Fruit fly (Drosophila melanogaster) whole organism, embryonic: ENCODE data around the gene kairos.

Experiments used
- Ada2b ChIP-seq: fragments of 200-800 bp; sonication (Bioruptor generic); IDR thresholded peaks from 2 replicates; pipeline ENCODE4 v1.3.6; 2022; ENCODE audit warnings: missing biosample characterization, missing genetic modification characterization
- Asciz ChIP-seq: fragments of 200-800 bp; sonication (Bioruptor generic); optimal IDR thresholded peaks from 2 replicates; lab custom pipeline; 2017; ENCODE audit warnings: missing biosample characterization, mild to moderate bottlenecking, missing genetic modification characterization, missing genetic modification reagents
- Atf-2 ChIP-seq: fragments of 200-800 bp; sonication (Bioruptor generic); optimal IDR thresholded peaks from 2 replicates; lab custom pipeline; 2016; ENCODE audit warnings: missing biosample characterization, missing genetic modification characterization
- Bgb ChIP-seq: fragments of 200-800 bp; sonication (Bioruptor generic); IDR thresholded peaks from 2 replicates; pipeline ENCODE4 v1.3.6; 2022; ENCODE audit warnings: missing biosample characterization, missing genetic modification characterization; ENCODE audit not compliant: partially characterized antibody
- BtbVII ChIP-seq: fragments of 200-800 bp; sonication (Bioruptor generic); optimal IDR thresholded peaks from 3 replicates; lab custom pipeline; 2017; ENCODE audit warnings: missing biosample characterization, mild to moderate bottlenecking, missing genetic modification characterization
- CG10543 ChIP-seq: fragments of 200-800 bp; sonication (Bioruptor generic); optimal IDR thresholded peaks from 3 replicates; lab custom pipeline; 2017; ENCODE audit warnings: missing biosample characterization, mild to moderate bottlenecking, missing genetic modification characterization, moderate library complexity
- CG11695 ChIP-seq: fragments of 200-800 bp; sonication (Bioruptor generic); IDR thresholded peaks from 3 replicates; pipeline ENCODE4 v1.3.6; 2022; ENCODE audit warnings: missing biosample characterization, missing genetic modification characterization
- CG12391 ChIP-seq: fragments of 200-800 bp; sonication (Bioruptor generic); optimal IDR thresholded peaks from 3 replicates; lab custom pipeline; 2018; ENCODE audit warnings: missing biosample characterization, mild to moderate bottlenecking, missing genetic modification characterization, moderate library complexity
- CG13123 ChIP-seq: fragments of 200-800 bp; sonication (Bioruptor generic); optimal IDR thresholded peaks from 2 replicates; lab custom pipeline; 2016; ENCODE audit warnings: missing biosample characterization, missing genetic modification characterization
- CG14050 ChIP-seq: fragments of 200-800 bp; sonication (Bioruptor generic); IDR thresholded peaks from 3 replicates; pipeline ENCODE4 v1.3.6; 2022; ENCODE audit warnings: missing biosample characterization, missing genetic modification characterization
- CG17802 ChIP-seq: fragments of 200-800 bp; sonication (Bioruptor generic); optimal IDR thresholded peaks from 2 replicates; lab custom pipeline; 2018; ENCODE audit warnings: missing biosample characterization, mild to moderate bottlenecking, missing genetic modification characterization, moderate library complexity
- CG2129 ChIP-seq: fragments of 200-800 bp; sonication (Bioruptor generic); IDR thresholded peaks from 2 replicates; pipeline ENCODE4 v1.3.6; 2022; ENCODE audit warnings: missing biosample characterization, missing genetic modification characterization; ENCODE audit not compliant: partially characterized antibody
- CG31224 ChIP-seq: fragments of 200-800 bp; sonication (Bioruptor generic); IDR thresholded peaks from 2 replicates; pipeline ENCODE4 v1.3.6; 2022; ENCODE audit warnings: missing biosample characterization, missing genetic modification characterization
- CG31365 ChIP-seq: fragments of 200-800 bp; sonication (Bioruptor generic); optimal IDR thresholded peaks from 2 replicates; lab custom pipeline; 2018; ENCODE audit warnings: missing biosample characterization, mild to moderate bottlenecking, missing genetic modification characterization
- CG31388 ChIP-seq: fragments of 200-800 bp; sonication (Bioruptor generic); optimal IDR thresholded peaks from 2 replicates; lab custom pipeline; 2016; ENCODE audit warnings: missing biosample characterization, missing genetic modification characterization
- CG34224 ChIP-seq: fragments of 200-800 bp; sonication (Bioruptor generic); IDR thresholded peaks from 3 replicates; pipeline ENCODE4 v1.3.6; 2022; ENCODE audit warnings: missing biosample characterization, missing genetic modification characterization; ENCODE audit not compliant: partially characterized antibody
- CG34376 ChIP-seq: fragments of 200-800 bp; sonication (Bioruptor generic); optimal IDR thresholded peaks from 2 replicates; lab custom pipeline; 2018; ENCODE audit warnings: missing biosample characterization, mild to moderate bottlenecking, missing genetic modification characterization
- CG34422 ChIP-seq: fragments of 200-800 bp; sonication (Bioruptor generic); IDR thresholded peaks from 3 replicates; pipeline ENCODE4 v1.3.6; 2022; ENCODE audit warnings: missing biosample characterization, missing genetic modification characterization
- CG42726 ChIP-seq: fragments of 200-800 bp; sonication (Bioruptor generic); IDR thresholded peaks from 2 replicates; pipeline ENCODE4 v1.3.6; 2022; ENCODE audit warnings: missing biosample characterization, missing genetic modification characterization; ENCODE audit not compliant: partially characterized antibody
- CG5953 ChIP-seq: fragments of 200-800 bp; sonication (Bioruptor generic); IDR thresholded peaks from 2 replicates; pipeline ENCODE4 v1.3.6; 2022; ENCODE audit warnings: missing biosample characterization, missing genetic modification characterization
- CG7839 ChIP-seq: fragments of 200-800 bp; sonication (Bioruptor generic); optimal IDR thresholded peaks from 3 replicates; lab custom pipeline; 2018; ENCODE audit warnings: missing biosample characterization, mild to moderate bottlenecking, missing genetic modification characterization, moderate library complexity
- CkIIα-i1 ChIP-seq: fragments of 200-800 bp; sonication (Bioruptor generic); IDR thresholded peaks from 2 replicates; pipeline ENCODE4 v1.3.6; 2022; ENCODE audit warnings: missing biosample characterization, missing genetic modification characterization
- D19B ChIP-seq: fragments of 200-800 bp; sonication (Bioruptor generic); optimal IDR thresholded peaks from 2 replicates; lab custom pipeline; 2017; ENCODE audit warnings: missing biosample characterization, mild to moderate bottlenecking, missing genetic modification characterization
- Dad ChIP-seq: fragments of 200-800 bp; sonication (Bioruptor generic); optimal IDR thresholded peaks from 3 replicates; lab custom pipeline; 2016; ENCODE audit warnings: missing biosample characterization, missing genetic modification characterization
- Dip3 ChIP-seq: fragments of 200-800 bp; sonication (Bioruptor generic); optimal IDR thresholded peaks from 3 replicates; lab custom pipeline; 2016; ENCODE audit warnings: missing biosample characterization, missing genetic modification characterization
- Dp ChIP-seq: fragments of 200-800 bp; sonication (Bioruptor generic); optimal IDR thresholded peaks from 2 replicates; lab custom pipeline; 2018; ENCODE audit warnings: missing biosample characterization, mild to moderate bottlenecking, missing genetic modification characterization, moderate library complexity
- Dref ChIP-seq: fragments of 200-800 bp; sonication (Bioruptor generic); IDR thresholded peaks from 2 replicates; pipeline ENCODE4 v1.3.6; 2022; ENCODE audit warnings: missing biosample characterization, missing genetic modification characterization
- Gug ChIP-seq: fragments of 200-800 bp; sonication (Bioruptor generic); IDR thresholded peaks from 4 replicates; pipeline ENCODE4 v1.3.6; 2022; ENCODE audit warnings: missing biosample characterization, missing genetic modification characterization
- Lhr ChIP-seq: fragments of 200-800 bp; sonication (Bioruptor generic); optimal IDR thresholded peaks from 3 replicates; lab custom pipeline; 2017; ENCODE audit warnings: mild to moderate bottlenecking, missing biosample characterization, missing genetic modification reagents, missing genetic modification characterization
- Mrtf ChIP-seq: fragments of 200-800 bp; sonication (Bioruptor generic); IDR thresholded peaks from 3 replicates; pipeline ENCODE4 v1.3.6; 2022; ENCODE audit warnings: missing biosample characterization, missing genetic modification characterization
- Oli ChIP-seq: fragments of 200-800 bp; sonication (Bioruptor generic); optimal IDR thresholded peaks from 2 replicates; lab custom pipeline; 2018; ENCODE audit warnings: missing biosample characterization, mild to moderate bottlenecking, missing genetic modification characterization, moderate library complexity
- Sin3A ChIP-seq: fragments of >200 bp; optimal IDR thresholded peaks from 2 replicates; lab custom pipeline; 2018
- Sry-β ChIP-seq: fragments of 200-800 bp; sonication (Bioruptor generic); optimal IDR thresholded peaks from 2 replicates; lab custom pipeline; 2018; ENCODE audit warnings: missing biosample characterization, mild to moderate bottlenecking, missing genetic modification characterization, moderate library complexity
- Tbp ChIP-seq: fragments of >200 bp; optimal IDR thresholded peaks from 2 replicates; lab custom pipeline; 2018; ENCODE audit warnings: missing biosample characterization, missing genetic modification characterization
- Trl ChIP-seq, 3 experiments: fragments of >200 bp in 2 of 3; fragments of 200-800 bp in 1 of 3; sonication (Bioruptor generic) in 1 of 3; optimal IDR thresholded peaks; 2 replicates in 1 of 3; 3 replicates in 2 of 3; lab custom pipeline; 2016 to 2017; ENCODE audit warnings: missing biosample characterization in 1 of 3, missing genetic modification characterization in 1 of 3
- abd-A ChIP-seq: fragments of 200-800 bp; sonication (Bioruptor generic); optimal IDR thresholded peaks from 3 replicates; lab custom pipeline; 2019; ENCODE audit warnings: missing biosample characterization, mild to moderate bottlenecking, missing genetic modification characterization, moderate library complexity
- ac ChIP-seq: fragments of 200-800 bp; sonication (Bioruptor generic); optimal IDR thresholded peaks from 3 replicates; lab custom pipeline; 2017; ENCODE audit warnings: missing biosample characterization, mild to moderate bottlenecking, missing genetic modification characterization
- cas ChIP-seq: fragments of 200-800 bp; sonication (Bioruptor generic); IDR thresholded peaks from 2 replicates; pipeline ENCODE4 v1.3.6; 2022; ENCODE audit warnings: missing biosample characterization, missing genetic modification characterization
- cato ChIP-seq: fragments of 200-800 bp; sonication (Bioruptor generic); optimal IDR thresholded peaks from 2 replicates; lab custom pipeline; 2016; ENCODE audit warnings: missing biosample characterization, missing genetic modification characterization, borderline replicate concordance
- fd64A ChIP-seq: fragments of 200-800 bp; sonication (Bioruptor generic); optimal IDR thresholded peaks from 3 replicates; lab custom pipeline; 2018; ENCODE audit warnings: missing biosample characterization, mild to moderate bottlenecking, missing genetic modification characterization
- p53 ChIP-seq: fragments of 200-800 bp; sonication (Bioruptor generic); optimal IDR thresholded peaks from 2 replicates; lab custom pipeline; 2016; ENCODE audit warnings: missing biosample characterization, missing genetic modification characterization
- ro ChIP-seq: fragments of 200-800 bp; sonication (Bioruptor generic); IDR thresholded peaks from 2 replicates; pipeline ENCODE4 v1.3.6; 2022; ENCODE audit warnings: missing biosample characterization, missing genetic modification characterization
- shn ChIP-seq: fragments of 200-800 bp; sonication (Bioruptor generic); optimal IDR thresholded peaks from 3 replicates; lab custom pipeline; 2016; ENCODE audit warnings: missing biosample characterization, missing genetic modification characterization
- sna ChIP-seq: fragments of 200-800 bp; sonication (Bioruptor generic); IDR thresholded peaks from 2 replicates; pipeline ENCODE4 v1.3.6; 2022; ENCODE audit warnings: missing biosample characterization, missing genetic modification characterization; ENCODE audit not compliant: partially characterized antibody
- sqz ChIP-seq: fragments of 200-800 bp; sonication (Bioruptor generic); optimal IDR thresholded peaks from 3 replicates; lab custom pipeline; 2018; ENCODE audit warnings: missing biosample characterization, mild to moderate bottlenecking, missing genetic modification characterization
- twi ChIP-seq: fragments of 200-800 bp; optimal IDR thresholded peaks from 2 replicates; lab custom pipeline; 2019; ENCODE audit warnings: missing biosample characterization, mild to moderate bottlenecking, missing genetic modification characterization, moderate library complexity
- tx ChIP-seq: fragments of 200-800 bp; sonication (Bioruptor generic); optimal IDR thresholded peaks from 2 replicates; lab custom pipeline; 2016; ENCODE audit warnings: missing biosample characterization, missing genetic modification characterization
- vvl ChIP-seq: fragments of 200-800 bp; sonication (Bioruptor generic); IDR thresholded peaks from 2 replicates; pipeline ENCODE4 v1.3.6; 2022; ENCODE audit warnings: missing biosample characterization, missing genetic modification characterization

kairos gene

dm6 chrX:18367806-18368643 lies 12.0 kb upstream of the kairos start (continued):
- TF ChIP-seq p53 (GFP tag; lab: Kevin White, UChicago): peak; percentile 48
- peak; percentile 68; the same call in 1 of the 3 replicates for TF ChIP-seq CG34422 (GFP tag; lab: Robert Waterston, UW)
- TF ChIP-seq sqz (GFP tag; lab: Kevin White, UChicago): no peak
- TF ChIP-seq Tbp (GFP tag; lab: Kevin White, UChicago): no peak
- peak; percentile 9 for TF ChIP-seq Oli (tag; lab: Kevin White, UChicago)
- peak; percentile 74 for TF ChIP-seq cas (GFP tag; lab: Robert Waterston, UW)
- TF ChIP-seq sna (GFP tag; lab: Robert Waterston, UW): no peak
- TF ChIP-seq Dip3 (GFP tag; lab: Kevin White, UChicago): peak; percentile 73
- 0 out of 3 replicates have a peak, but pooled peaks have one; percentile 24 for TF ChIP-seq CG11695
- peak; percentile 72 for TF ChIP-seq Gug (GFP tag; lab: Robert Waterston, UW)
- no peak for TF ChIP-seq CkIIα-i1 (GFP tag; lab: Robert Waterston, UW)
- TF ChIP-seq Dref (GFP tag; lab: Robert Waterston, UW): 0 out of 2 replicates have a peak, but pooled peaks have one; percentile 22
- peak; percentile 70 for TF ChIP-seq CG31224 (GFP tag; lab: Robert Waterston, UW)
- TF ChIP-seq Sry-β (GFP tag; lab: Kevin White, UChicago): no peak
- peak; percentile 20 for TF ChIP-seq Lhr (GFP tag; lab: Kevin White, UChicago)
- TF ChIP-seq CG14050: peak; percentile 41; the same call in 2 of the 3 replicates
- TF ChIP-seq vvl: peak; percentile 87
- TF ChIP-seq CG17802: peak; percentile 45
- no peak for TF ChIP-seq CG31388 (GFP tag; lab: Kevin White, UChicago)
- peak; percentile 48 for TF ChIP-seq Atf-2 (GFP tag; lab: Kevin White, UChicago)
- TF ChIP-seq CG2129 (GFP tag; lab: Robert Waterston, UW): no peak
- TF ChIP-seq CG5953: peak; percentile 61; the same call in 1 of the 2 replicates
- peak; percentile 79 for TF ChIP-seq shn (GFP tag; lab: Kevin White, UChicago)
- TF ChIP-seq CG12391 (tag; lab: Kevin White, UChicago): peak; percentile 51
- no peak for TF ChIP-seq CG42726 (GFP tag; lab: Robert Waterston, UW)
- peak; percentile 86 for TF ChIP-seq CG10543
- TF ChIP-seq BtbVII: peak; percentile 60
- no peak for TF ChIP-seq Trl (optimal IDR thresholded peaks at IDR 0.05; lab: Kevin White, UChicago)
- peak; percentile 72 for TF ChIP-seq Trl (GFP tag; optimal IDR thresholded peaks at IDR 0.05; lab: Kevin White, UChicago)
- peak; percentile 27 for TF ChIP-seq tx (GFP tag; lab: Kevin White, UChicago)
- peak; percentile 67 for TF ChIP-seq Dad (GFP tag; lab: Kevin White, UChicago)
- no peak for TF ChIP-seq Asciz (GFP tag; lab: Kevin White, UChicago)
- no peak for TF ChIP-seq abd-A (tag; lab: Kevin White, UChicago)
- TF ChIP-seq ac: no peak
- TF ChIP-seq twi (tag; lab: Kevin White, UChicago): no peak
- TF ChIP-seq cato (GFP tag; lab: Kevin White, UChicago): no peak
- peak; percentile 26 for TF ChIP-seq CG31365 (tag; lab: Kevin White, UChicago)
- TF ChIP-seq Mrtf (GFP tag; lab: Robert Waterston, UW): peak; percentile 80
- peak; percentile 80 for TF ChIP-seq CG7839 (tag; lab: Kevin White, UChicago)
- TF ChIP-seq Bgb (GFP tag; lab: Robert Waterston, UW): no peak
- peak; percentile 7 for TF ChIP-seq D19B (GFP tag; lab: Kevin White, UChicago)
- TF ChIP-seq fd64A: no peak
- no peak for TF ChIP-seq CG13123 (GFP tag; lab: Kevin White, UChicago)
- TF ChIP-seq CG34224 (GFP tag; lab: Robert Waterston, UW): no peak
- TF ChIP-seq Dp (GFP tag; lab: Kevin White, UChicago): no peak
- TF ChIP-seq ro (GFP tag; lab: Robert Waterston, UW): no peak
- no peak for TF ChIP-seq Sin3A (lab: Kevin White, UChicago)
- peak; percentile 79 for TF ChIP-seq Ada2b (GFP tag; lab: Robert Waterston, UW)
- peak; percentile 72 for TF ChIP-seq CG34376 (GFP tag; lab: Kevin White, UChicago)
